Fruit fly (Drosophila melanogaster): ENCODE measurements around the gene CG4872.

dm6 chrX:16837588-16838178 is 43.5 kb upstream of the CG4872 start:
- TF ChIP-seq pan (optimal IDR thresholded peaks at IDR 0.05): no peak
- TF ChIP-seq CG8478 (optimal IDR thresholded peaks at IDR 0.05): no peak
